Fruit fly (Drosophila melanogaster): ENCODE results near the gene croc.
A peak's percentile ranks its signal among the peaks of the same experiment; 100 is the strongest.

croc gene

dm6 chr3L:21483837-21484236 lies 7.6 kb upstream of the croc start (continued):
- TF ChIP-seq caup (GFP tag; optimal IDR thresholded peaks at IDR 0.05; ENCODE audit: severe bottlenecking) (no peak), HLH3B (GFP tag; IDR thresholded peaks at IDR 0.05) (no peak), CG8478 (optimal IDR thresholded peaks at IDR 0.05) (peak; percentile 5), CG3407 (GFP tag; optimal IDR thresholded peaks at IDR 0.05) (no peak), Xrp1 (GFP tag; IDR thresholded peaks at IDR 0.05) (0 out of 2 replicates have a peak, but pooled peaks have one; percentile 24), shn (GFP tag; optimal IDR thresholded peaks at IDR 0.05) (peak; percentile 15), CG5180 (GFP tag; optimal IDR thresholded peaks at IDR 0.05) (no peak), CG17361 (GFP tag; IDR thresholded peaks at IDR 0.05) (peak; percentile 40; the same call in 1 of the 3 replicates), D19A (tag; optimal IDR thresholded peaks at IDR 0.05) (peak; percentile 46), mld (GFP tag; IDR thresholded peaks at IDR 0.05; ENCODE audit: partially characterized antibody) (no peak), Pdp1 (GFP tag; optimal IDR thresholded peaks at IDR 0.05) (peak in 1 of 2 experiments; percentile 48), pfk (GFP tag; optimal IDR thresholded peaks at IDR 0.05) (peak; percentile 76), CG13287 (GFP tag; IDR thresholded peaks at IDR 0.05; ENCODE audit: partially characterized antibody) (peak; percentile 60), pho (GFP tag; optimal IDR thresholded peaks at IDR 0.05) (peak; percentile 25), h (optimal IDR thresholded peaks at IDR 0.05) (no peak), CG4820 (GFP tag; optimal IDR thresholded peaks at IDR 0.05) (peak; percentile 19), Xbp1 (GFP tag; optimal IDR thresholded peaks at IDR 0.05) (peak; percentile 27), Lhr (GFP tag; optimal IDR thresholded peaks at IDR 0.05) (peak; percentile 95), gfzf (GFP tag; optimal IDR thresholded peaks at IDR 0.05) (peak; percentile 41), Hr51 (GFP tag; optimal IDR thresholded peaks at IDR 0.05) (peak in 1 of 2 experiments; percentile 25), HmgD (GFP tag; optimal IDR thresholded peaks at IDR 0.05) (peak; percentile 87), CG12659 (GFP tag; optimal IDR thresholded peaks at IDR 0.05) (peak; percentile 58), Med (GFP tag) (peak; percentile 92), CG13624 (GFP tag; optimal IDR thresholded peaks at IDR 0.05) (peak; percentile 53), CG11456 (GFP tag; IDR thresholded peaks at IDR 0.05) (no peak), crol (GFP tag; IDR thresholded peaks at IDR 0.05) (no peak), chinmo (GFP tag; IDR thresholded peaks at IDR 0.05; ENCODE audit: partially characterized antibody) (peak; percentile 47; the same call in 1 of the 4 replicates), lilli (GFP tag; optimal IDR thresholded peaks at IDR 0.05) (peak; percentile 19), CG11560 (tag; IDR thresholded peaks at IDR 0.05) (no peak; the same call in 2 of the 3 replicates), CG16815 (GFP tag; optimal IDR thresholded peaks at IDR 0.05) (no peak)

dm6 chr3L:21482100-21482499 lies 5.8 kb upstream of the croc start:
- TF ChIP-seq zen (tag; optimal IDR thresholded peaks at IDR 0.05) (peak; percentile 55), scrt (GFP tag; optimal IDR thresholded peaks at IDR 0.05) (no peak), CG6791 (GFP tag; IDR thresholded peaks at IDR 0.05; ENCODE audit: partially characterized antibody) (0 out of 3 replicates have a peak, but pooled peaks have one; percentile 15), CG13296 (GFP tag; optimal IDR thresholded peaks at IDR 0.05) (no peak), D (optimal IDR thresholded peaks at IDR 0.05) (peak; percentile 33), D (GFP tag; optimal IDR thresholded peaks at IDR 0.05) (no peak), sr (GFP tag; IDR thresholded peaks at IDR 0.05) (0 out of 3 replicates have a peak, but pooled peaks have one; percentile 2), tll (GFP tag; optimal IDR thresholded peaks at IDR 0.05) (peak in 1 of 2 experiments; percentile 96), ase (GFP tag; IDR thresholded peaks at IDR 0.05) (no peak)

- TF ChIP-seq CTCF (GFP tag; optimal IDR thresholded peaks at IDR 0.05) (no peak), az2 (GFP tag; optimal IDR thresholded peaks at IDR 0.05) (no peak), CG4820 (GFP tag; optimal IDR thresholded peaks at IDR 0.05) (no peak), lmd (GFP tag; IDR thresholded peaks at IDR 0.05) (no peak), Antp (GFP tag; optimal IDR thresholded peaks at IDR 0.05) (no peak), gfzf (GFP tag; optimal IDR thresholded peaks at IDR 0.05) (no peak), zfh1 (GFP tag; IDR thresholded peaks at IDR 0.05) (peak; percentile 62; the same call in 1 of the 3 replicates), CG12236 (GFP tag; optimal IDR thresholded peaks at IDR 0.05) (no peak), CG7271 (tag; optimal IDR thresholded peaks at IDR 0.05) (peak; percentile 35), CG17829 (tag; optimal IDR thresholded peaks at IDR 0.05) (peak; percentile 51), sr (GFP tag; IDR thresholded peaks at IDR 0.05) (peak; percentile 71), Dad (GFP tag; optimal IDR thresholded peaks at IDR 0.05) (no peak), Hmx (GFP tag; optimal IDR thresholded peaks at IDR 0.05) (no peak), cad (GFP tag; optimal IDR thresholded peaks at IDR 0.05) (no peak), ap (GFP tag; IDR thresholded peaks at IDR 0.05) (no peak)
Measured at dm6 chr3L:21479636-21480035, 3.4 kb upstream of the croc start.
